Fruit fly (Drosophila melanogaster) whole organism, embryonic: ENCODE results near the gene Etfb.

Experiments used
- CG10267 ChIP-seq: fragments of 200-800 bp; sonication (Bioruptor generic); optimal IDR thresholded peaks from 2 replicates; lab custom pipeline; 2018; ENCODE audit warnings: missing biosample characterization, mild to moderate bottlenecking, missing genetic modification characterization, moderate library complexity
- CG11695 ChIP-seq: fragments of 200-800 bp; sonication (Bioruptor generic); IDR thresholded peaks from 3 replicates; pipeline ENCODE4 v1.3.6; 2022; ENCODE audit warnings: missing biosample characterization, missing genetic modification characterization
- CG12391 ChIP-seq: fragments of 200-800 bp; sonication (Bioruptor generic); optimal IDR thresholded peaks from 3 replicates; lab custom pipeline; 2018; ENCODE audit warnings: missing biosample characterization, mild to moderate bottlenecking, missing genetic modification characterization, moderate library complexity
- CG14710 ChIP-seq: fragments of 200-800 bp; sonication (Bioruptor generic); optimal IDR thresholded peaks from 3 replicates; lab custom pipeline; 2019; ENCODE audit warnings: missing biosample characterization, mild to moderate bottlenecking, missing genetic modification characterization, moderate library complexity
- CG1603 ChIP-seq: fragments of 200-800 bp; sonication (Bioruptor generic); optimal IDR thresholded peaks from 2 replicates; lab custom pipeline; 2019; ENCODE audit warnings: missing biosample characterization, mild to moderate bottlenecking, missing genetic modification characterization, moderate library complexity
- CG17328 ChIP-seq: fragments of 200-800 bp; sonication (Bioruptor generic); IDR thresholded peaks from 2 replicates; pipeline ENCODE4 v1.3.6; 2022; ENCODE audit warnings: missing biosample characterization, missing genetic modification characterization
- CG1792 ChIP-seq: fragments of 200-800 bp; sonication (Bioruptor generic); optimal IDR thresholded peaks from 2 replicates; lab custom pipeline; 2016; ENCODE audit warnings: missing biosample characterization, missing genetic modification characterization
- CG18262 ChIP-seq: fragments of 200-800 bp; optimal IDR thresholded peaks from 3 replicates; lab custom pipeline; 2019; ENCODE audit warnings: missing biosample characterization, mild to moderate bottlenecking, missing genetic modification characterization, moderate library complexity
- CG2120 ChIP-seq: fragments of 200-800 bp; sonication (Bioruptor generic); optimal IDR thresholded peaks from 3 replicates; lab custom pipeline; 2016; ENCODE audit warnings: missing biosample characterization, missing genetic modification characterization
- CG30431 ChIP-seq: fragments of 200-800 bp; sonication (Bioruptor generic); optimal IDR thresholded peaks from 2 replicates; lab custom pipeline; 2017; ENCODE audit warnings: missing biosample characterization, missing genetic modification characterization
- CG32532 ChIP-seq: fragments of 200-800 bp; sonication (Bioruptor generic); IDR thresholded peaks from 2 replicates; pipeline ENCODE4 v1.3.6; 2022; ENCODE audit warnings: missing biosample characterization, missing genetic modification characterization
- CG32772 ChIP-seq: fragments of 200-800 bp; sonication (Bioruptor generic); IDR thresholded peaks from 2 replicates; pipeline ENCODE4 v1.3.6; 2022; ENCODE audit warnings: missing biosample characterization, missing genetic modification characterization
- CG4617 ChIP-seq: fragments of 200-800 bp; sonication (Bioruptor generic); optimal IDR thresholded peaks from 3 replicates; lab custom pipeline; 2016; ENCODE audit warnings: missing biosample characterization, missing genetic modification characterization, borderline replicate concordance
- CG5180 ChIP-seq: fragments of 200-800 bp; sonication (Bioruptor generic); optimal IDR thresholded peaks from 3 replicates; lab custom pipeline; 2017; ENCODE audit warnings: missing biosample characterization, missing genetic modification characterization, mild to moderate bottlenecking, moderate library complexity, missing genetic modification reagents
- CG8290 ChIP-seq, 3 experiments: fragments of 200-800 bp; sonication (Bioruptor generic); optimal IDR thresholded peaks; 2 replicates each; lab custom pipeline; 2016 to 2019; ENCODE audit warnings: missing biosample characterization in 3 of 3, missing genetic modification characterization in 3 of 3, mild to moderate bottlenecking in 2 of 3, moderate library complexity in 1 of 3
- CG8944 ChIP-seq: fragments of 200-800 bp; sonication (Bioruptor generic); optimal IDR thresholded peaks from 3 replicates; lab custom pipeline; 2016; ENCODE audit warnings: missing biosample characterization, missing genetic modification characterization
- CG9609 ChIP-seq: fragments of 200-800 bp; sonication (Bioruptor generic); optimal IDR thresholded peaks from 3 replicates; lab custom pipeline; 2016; ENCODE audit warnings: missing biosample characterization, missing genetic modification characterization
- CkIIα-i1 ChIP-seq: fragments of 200-800 bp; sonication (Bioruptor generic); IDR thresholded peaks from 2 replicates; pipeline ENCODE4 v1.3.6; 2022; ENCODE audit warnings: missing biosample characterization, missing genetic modification characterization
- Drgx ChIP-seq: fragments of 200-800 bp; sonication (Bioruptor generic); IDR thresholded peaks from 2 replicates; pipeline ENCODE4 v1.3.6; 2022; ENCODE audit warnings: missing biosample characterization, missing genetic modification characterization
- E2f1 ChIP-seq: fragments of 200-800 bp; sonication (Bioruptor generic); IDR thresholded peaks from 2 replicates; pipeline ENCODE4 v1.3.6; 2022; ENCODE audit warnings: missing biosample characterization, missing genetic modification characterization
- HLH3B ChIP-seq: fragments of 200-800 bp; sonication (Bioruptor generic); IDR thresholded peaks from 2 replicates; pipeline ENCODE4 v1.3.6; 2022; ENCODE audit warnings: missing biosample characterization, missing genetic modification characterization
- HLH54F ChIP-seq: fragments of 200-800 bp; sonication (Bioruptor generic); optimal IDR thresholded peaks from 3 replicates; lab custom pipeline; 2016; ENCODE audit warnings: missing biosample characterization, missing genetic modification characterization
- NC2α ChIP-seq: fragments of 200-800 bp; sonication (Bioruptor generic); optimal IDR thresholded peaks from 2 replicates; lab custom pipeline; 2016; ENCODE audit warnings: missing biosample characterization, missing genetic modification characterization
- NC2β ChIP-seq: fragments of 200-800 bp; sonication (Bioruptor generic); optimal IDR thresholded peaks from 2 replicates; lab custom pipeline; 2016; ENCODE audit warnings: missing biosample characterization, missing genetic modification characterization
- Pdp1 ChIP-seq, 2 experiments: fragments of 200-800 bp; sonication (Bioruptor generic); optimal IDR thresholded peaks; 3 replicates each; lab custom pipeline; 2016; ENCODE audit warnings: missing biosample characterization in 2 of 2, missing genetic modification characterization in 2 of 2, mild to moderate bottlenecking in 1 of 2, moderate library complexity in 1 of 2
- Rfx ChIP-seq: fragments of 200-800 bp; sonication (Bioruptor generic); IDR thresholded peaks from 2 replicates; pipeline ENCODE4 v1.3.6; 2022; ENCODE audit warnings: missing biosample characterization, missing genetic modification characterization
- Rx ChIP-seq: fragments of 200-800 bp; sonication (Bioruptor generic); IDR thresholded peaks from 2 replicates; pipeline ENCODE4 v1.3.6; 2022; ENCODE audit warnings: missing biosample characterization, missing genetic modification characterization
- az2 ChIP-seq: fragments of 200-800 bp; sonication (Bioruptor generic); optimal IDR thresholded peaks from 3 replicates; lab custom pipeline; 2016; ENCODE audit warnings: missing biosample characterization, missing genetic modification characterization
- bcd ChIP-seq: fragments of 200-800 bp; sonication (Bioruptor generic); optimal IDR thresholded peaks from 2 replicates; lab custom pipeline; 2017; ENCODE audit warnings: missing biosample characterization, mild to moderate bottlenecking, missing genetic modification characterization
- bsh ChIP-seq, 2 experiments: fragments of 200-800 bp; sonication (Bioruptor generic); optimal IDR thresholded peaks; 2 replicates each; lab custom pipeline; 2017 to 2018; ENCODE audit warnings: mild to moderate bottlenecking in 2 of 2, missing biosample characterization in 2 of 2, missing genetic modification characterization in 2 of 2, moderate library complexity in 1 of 2
- corto ChIP-seq: fragments of 200-800 bp; sonication (Bioruptor generic); optimal IDR thresholded peaks from 2 replicates; lab custom pipeline; 2016; ENCODE audit warnings: missing biosample characterization, mild to moderate bottlenecking, missing genetic modification characterization, moderate library complexity
- crol ChIP-seq: fragments of 200-800 bp; sonication (Bioruptor generic); IDR thresholded peaks from 2 replicates; pipeline ENCODE4 v1.3.6; 2022; ENCODE audit warnings: missing biosample characterization, missing genetic modification characterization
- dysf ChIP-seq: fragments of 200-800 bp; sonication (Bioruptor generic); IDR thresholded peaks from 3 replicates; pipeline ENCODE4 v1.3.6; 2022; ENCODE audit warnings: missing biosample characterization, missing genetic modification characterization
- fd96Cb ChIP-seq: fragments of 200-800 bp; sonication (Bioruptor generic); optimal IDR thresholded peaks from 2 replicates; lab custom pipeline; 2018; ENCODE audit warnings: missing biosample characterization, mild to moderate bottlenecking, missing genetic modification characterization, moderate library complexity
- gem ChIP-seq: fragments of 200-800 bp; sonication (Bioruptor generic); optimal IDR thresholded peaks from 2 replicates; lab custom pipeline; 2019; ENCODE audit warnings: missing biosample characterization, mild to moderate bottlenecking, missing genetic modification characterization, moderate library complexity
- ken ChIP-seq: fragments of 200-800 bp; sonication (Bioruptor generic); IDR thresholded peaks from 3 replicates; pipeline ENCODE4 v1.3.6; 2022; ENCODE audit warnings: missing biosample characterization, missing genetic modification characterization
- klu ChIP-seq: fragments of 200-800 bp; sonication (Bioruptor generic); IDR thresholded peaks from 2 replicates; pipeline ENCODE4 v1.3.6; 2022; ENCODE audit warnings: missing biosample characterization, missing genetic modification characterization
- lbe ChIP-seq: fragments of 200-800 bp; sonication (Bioruptor generic); optimal IDR thresholded peaks from 2 replicates; lab custom pipeline; 2016; ENCODE audit warnings: missing biosample characterization, mild to moderate bottlenecking, missing genetic modification characterization
- lilli ChIP-seq: fragments of 200-800 bp; sonication (Bioruptor generic); optimal IDR thresholded peaks from 3 replicates; lab custom pipeline; 2016; ENCODE audit warnings: missing biosample characterization, missing genetic modification characterization
- nom ChIP-seq: fragments of 200-800 bp; sonication (Bioruptor generic); optimal IDR thresholded peaks from 2 replicates; lab custom pipeline; 2017; ENCODE audit warnings: missing biosample characterization, missing genetic modification characterization, mild to moderate bottlenecking, moderate library complexity, missing genetic modification reagents
- row ChIP-seq: fragments of 200-800 bp; sonication (Bioruptor generic); IDR thresholded peaks from 3 replicates; pipeline ENCODE4 v1.3.6; 2022; ENCODE audit warnings: missing biosample characterization, missing genetic modification characterization
- salm ChIP-seq: fragments of 200-800 bp; sonication (Bioruptor generic); optimal IDR thresholded peaks from 2 replicates; lab custom pipeline; 2018; ENCODE audit warnings: missing biosample characterization, mild to moderate bottlenecking, missing genetic modification characterization
- sc ChIP-seq, 3 experiments: fragments of >200 bp in 2 of 3; fragments of 200-800 bp in 1 of 3; sonication (Bioruptor generic) in 1 of 3; optimal IDR thresholded peaks; 2 replicates in 2 of 3; 3 replicates in 1 of 3; lab custom pipeline; 2017; ENCODE audit warnings: mild to moderate bottlenecking in 1 of 3, missing biosample characterization in 1 of 3, missing genetic modification characterization in 1 of 3, missing genetic modification reagents in 1 of 3
- sisA ChIP-seq: fragments of 200-800 bp; sonication (Bioruptor generic); IDR thresholded peaks from 2 replicates; pipeline ENCODE4 v1.3.6; 2022; ENCODE audit warnings: missing biosample characterization, missing genetic modification characterization
- slbo ChIP-seq: fragments of 200-800 bp; sonication (Bioruptor generic); IDR thresholded peaks from 2 replicates; pipeline ENCODE4 v1.3.6; 2022; ENCODE audit warnings: missing biosample characterization, missing genetic modification characterization
- tx ChIP-seq: fragments of 200-800 bp; sonication (Bioruptor generic); optimal IDR thresholded peaks from 2 replicates; lab custom pipeline; 2016; ENCODE audit warnings: missing biosample characterization, missing genetic modification characterization
- unpg ChIP-seq: fragments of 200-800 bp; sonication (Bioruptor generic); optimal IDR thresholded peaks from 3 replicates; lab custom pipeline; 2018; ENCODE audit warnings: missing biosample characterization, mild to moderate bottlenecking, missing genetic modification characterization, moderate library complexity

Etfb gene

DNA sequence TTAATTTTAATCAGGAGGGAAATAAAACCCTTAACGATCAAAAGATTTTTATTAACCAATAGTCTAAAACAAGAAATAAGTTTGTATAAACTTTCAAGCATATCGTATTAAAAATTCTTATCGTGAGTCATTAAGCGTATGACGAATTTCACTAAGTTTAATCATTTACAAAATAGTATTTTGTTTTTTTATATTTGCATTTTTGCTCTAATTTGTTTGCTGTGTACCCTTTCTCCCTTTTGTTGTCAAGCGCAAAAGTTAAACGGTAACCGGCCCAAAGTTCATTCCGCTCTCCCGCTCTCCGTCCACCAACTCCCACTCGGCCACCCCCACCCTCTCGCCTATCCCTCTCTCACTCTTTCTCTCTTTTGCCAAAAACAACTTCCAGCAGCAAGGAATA, 38.9 kb downstream of the Etfb start:
- TF ChIP-seq salm = no peak
- peak; percentile 6; the same call in 1 of the 2 replicates for TF ChIP-seq Drgx (GFP tag; lab: Robert Waterston, UW)
- 0 out of 2 replicates have a peak, but pooled peaks have one; percentile 3 for TF ChIP-seq Rx
- no peak for TF ChIP-seq lilli (GFP tag; lab: Kevin White, UChicago)
- TF ChIP-seq slbo (GFP tag; lab: Robert Waterston, UW) = peak; percentile 55; the same call in 1 of the 2 replicates
- TF ChIP-seq row (GFP tag; lab: Robert Waterston, UW) = 0 out of 3 replicates have a peak, but pooled peaks have one; percentile 11
- TF ChIP-seq HLH3B (GFP tag; lab: Robert Waterston, UW) = 0 out of 2 replicates have a peak, but pooled peaks have one; percentile 28
- peak; percentile 18 for TF ChIP-seq CG2120
- 0 out of 2 replicates have a peak, but pooled peaks have one; percentile 21 for TF ChIP-seq crol
- TF ChIP-seq CG32532 (GFP tag; lab: Robert Waterston, UW) = peak; percentile 39; the same call in 1 of the 2 replicates
- TF ChIP-seq gem (tag; lab: Kevin White, UChicago) = peak; percentile 24

DNA sequence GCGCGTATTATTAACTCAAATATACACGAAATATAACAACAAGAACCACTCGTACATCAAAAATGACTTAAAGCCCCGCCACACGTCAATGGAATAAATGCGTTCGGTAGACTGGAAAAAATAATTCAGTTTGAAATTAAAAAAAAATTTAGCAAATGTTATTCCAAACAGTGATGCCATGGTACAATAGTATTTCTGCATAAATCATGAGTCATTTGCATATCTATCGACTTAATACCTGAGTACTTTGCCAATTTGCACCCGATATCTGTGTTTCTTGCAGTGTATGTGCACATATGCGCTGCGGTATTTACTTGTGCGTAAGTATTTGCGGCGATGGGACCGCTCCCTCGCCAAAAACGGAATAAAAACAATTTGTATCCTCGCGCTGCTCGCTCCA, 39.6 kb downstream of the Etfb start:
- peak; percentile 98 for TF ChIP-seq lbe (GFP tag; lab: Kevin White, UChicago)
- TF ChIP-seq tx (GFP tag; lab: Kevin White, UChicago) = peak; percentile 5
- TF ChIP-seq ken = no peak
- 0 out of 3 replicates have a peak, but pooled peaks have one; percentile 37 for TF ChIP-seq CG11695 (GFP tag; lab: Robert Waterston, UW)
- peak; percentile 33 for TF ChIP-seq fd96Cb (tag; lab: Kevin White, UChicago)
- TF ChIP-seq sc (optimal IDR thresholded peaks at IDR 0.05; lab: Kevin White, UChicago) = no peak
- peak; percentile 2 for TF ChIP-seq sc (GFP tag; optimal IDR thresholded peaks at IDR 0.05; lab: Kevin White, UChicago)
- TF ChIP-seq corto (GFP tag; lab: Kevin White, UChicago) = peak; percentile 82
- TF ChIP-seq CG18262 (tag; lab: Kevin White, UChicago) = peak; percentile 7
- peak; percentile 31; the same call in 1 of the 2 replicates for TF ChIP-seq sisA (GFP tag; lab: Robert Waterston, UW)
- TF ChIP-seq CG2120 = peak; percentile 2
- no peak for TF ChIP-seq CG8290 (GFP tag; optimal IDR thresholded peaks at IDR 0.05; lab: Kevin White, UChicago)
- TF ChIP-seq CG8290 (tag; optimal IDR thresholded peaks at IDR 0.05; lab: Kevin White, UChicago) = peak in 1 of 2 experiments; percentile 43
- peak; percentile 21 for TF ChIP-seq HLH54F (GFP tag; lab: Kevin White, UChicago)
- TF ChIP-seq NC2α (GFP tag; lab: Kevin White, UChicago) = no peak
- TF ChIP-seq CG5180 (GFP tag; lab: Kevin White, UChicago) = no peak
- 0 out of 2 replicates have a peak, but pooled peaks have one; percentile 20 for TF ChIP-seq CG32772
- no peak for TF ChIP-seq CkIIα-i1 (GFP tag; lab: Robert Waterston, UW)
- peak; percentile 7 to 8 for TF ChIP-seq Pdp1 (GFP tag; optimal IDR thresholded peaks at IDR 0.05; lab: Kevin White, UChicago)
- peak; percentile 47 for TF ChIP-seq nom
- peak; percentile 58 for TF ChIP-seq slbo (GFP tag; lab: Robert Waterston, UW)
- peak; percentile 20 for TF ChIP-seq bcd
- peak; percentile 32 for TF ChIP-seq CG9609 (GFP tag; lab: Kevin White, UChicago)
- peak; percentile 12 for TF ChIP-seq CG10267 (tag; lab: Kevin White, UChicago)
- peak in 1 of 2 experiments; percentile 49 for TF ChIP-seq bsh (GFP tag; optimal IDR thresholded peaks at IDR 0.05; lab: Kevin White, UChicago)
- peak; percentile 24 for TF ChIP-seq CG8944 (GFP tag; lab: Kevin White, UChicago)
- TF ChIP-seq az2 = peak; percentile 2
- TF ChIP-seq CG1792 = peak; percentile 38
- TF ChIP-seq CG1603 (tag; lab: Kevin White, UChicago) = peak; percentile 55
- TF ChIP-seq CG17328 = 0 out of 2 replicates have a peak, but pooled peaks have one; percentile 28
- peak; percentile 15 for TF ChIP-seq CG30431 (GFP tag; lab: Kevin White, UChicago)
- no peak for TF ChIP-seq NC2β (GFP tag; lab: Kevin White, UChicago)
- peak; percentile 44 for TF ChIP-seq unpg
- TF ChIP-seq dysf (GFP tag; lab: Robert Waterston, UW) = peak; percentile 47; the same call in 2 of the 3 replicates
- TF ChIP-seq klu = no peak
- TF ChIP-seq gem (tag; lab: Kevin White, UChicago) = peak; percentile 60
- TF ChIP-seq Rfx (GFP tag; lab: Robert Waterston, UW) = peak; percentile 32; the same call in 1 of the 2 replicates
- peak; percentile 23 for TF ChIP-seq CG14710
- peak; percentile 13 for TF ChIP-seq CG12391 (tag; lab: Kevin White, UChicago)
- no peak for TF ChIP-seq CG4617 (GFP tag; lab: Kevin White, UChicago)
- peak; percentile 25; the same call in 1 of the 2 replicates for TF ChIP-seq E2f1
